Fruit fly (Drosophila melanogaster): ENCODE measurements around the gene NO66.

DNA sequence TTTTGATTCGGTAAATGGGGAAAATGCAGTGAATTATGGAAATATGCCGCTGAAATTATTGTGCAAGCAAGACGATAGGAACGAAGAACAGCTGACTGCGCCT is 2.7 kb downstream of the NO66 start, which contains the start of gene mRpL33:
- TF ChIP-seq CG2712 (tag; optimal IDR thresholded peaks at IDR 0.05) = no peak
- no peak for TF ChIP-seq btn (GFP tag; optimal IDR thresholded peaks at IDR 0.05)

Data from whole organism, embryonic.